Fruit fly (Drosophila melanogaster): Measurements from ENCODE around the gene CG13116.

dm6 chr2L:9693924-9694610, 35.7 kb upstream of the CG13116 start:
- TF ChIP-seq Pif1A (GFP tag; optimal IDR thresholded peaks at IDR 0.05) (no peak), CG15710 (tag; optimal IDR thresholded peaks at IDR 0.05) (no peak), CG32121 (GFP tag; IDR thresholded peaks at IDR 0.05) (no peak), CG8159 (tag; optimal IDR thresholded peaks at IDR 0.05) (no peak), CG4496 (GFP tag; IDR thresholded peaks at IDR 0.05) (no peak), CG13204 (GFP tag; optimal IDR thresholded peaks at IDR 0.05) (no peak), CG10348 (GFP tag; IDR thresholded peaks at IDR 0.05) (no peak), CG12605 (GFP tag; IDR thresholded peaks at IDR 0.05) (no peak), fd96Ca (GFP tag; IDR thresholded peaks at IDR 0.05) (no peak)

Data from whole organism, pupa.